Worm (Caenorhabditis elegans): ENCODE measurements around the gene R10D12.13.

Gene R10D12.13

ce11 chrV:13954056-13954455, 8.2 kb upstream of the R10D12.13 start, which contains the start of gene swt-6:
Gene swt-6, plus strand, starts transcription at chrV:13954356.
- TF ChIP-seq ztf-29 (GFP tag; IDR thresholded peaks at IDR 0.05) (no peak), cog-1 (tag; optimal IDR thresholded peaks at IDR 0.05) (no peak)

ce11 chrV:13955370-13956089, 6.7 kb upstream of the R10D12.13 start:
- TF ChIP-seq ztf-29 (GFP tag; IDR thresholded peaks at IDR 0.05): no peak

ce11 chrV:13957691-13958090, 4.5 kb upstream of the R10D12.13 start:
- no peak for TF ChIP-seq T22C8.4 (GFP tag; IDR thresholded peaks at IDR 0.05)
- no peak for TF ChIP-seq ref-1 (GFP tag; conservative IDR thresholded peaks at IDR 0.05)
- TF ChIP-seq klf-2 (GFP tag; conservative IDR thresholded peaks at IDR 0.05): no peak

- no peak for TF ChIP-seq flt-1 (GFP tag; IDR thresholded peaks at IDR 0.05)
- no peak for TF ChIP-seq ztf-23 (GFP tag; IDR thresholded peaks at IDR 0.05)
- no peak for TF ChIP-seq med-1 (GFP tag; optimal IDR thresholded peaks at IDR 0.05; ENCODE audit: insufficient read depth)
- TF ChIP-seq ztf-29 (GFP tag; IDR thresholded peaks at IDR 0.05): no peak
- TF ChIP-seq tab-1 (GFP tag; IDR thresholded peaks at IDR 0.05): no peak
- no peak for TF ChIP-seq klf-2 (GFP tag; conservative IDR thresholded peaks at IDR 0.05)
- no peak for TF ChIP-seq cog-1 (tag; optimal IDR thresholded peaks at IDR 0.05)
- TF ChIP-seq T22C8.4 (GFP tag; IDR thresholded peaks at IDR 0.05): no peak
- no peak for TF ChIP-seq ref-1 (GFP tag; conservative IDR thresholded peaks at IDR 0.05)
Observed at ce11 chrV:13958247-13958646, 4.0 kb upstream of the R10D12.13 start, which contains the start of gene R10D12.10. Gene R10D12.10, minus strand, starts transcription at chrV:13958347.

- TF ChIP-seq ref-1 (GFP tag; conservative IDR thresholded peaks at IDR 0.05): no peak
- no peak for TF ChIP-seq ztf-29 (GFP tag; IDR thresholded peaks at IDR 0.05)
- no peak for TF ChIP-seq flt-1 (GFP tag; IDR thresholded peaks at IDR 0.05)
- no peak for TF ChIP-seq ztf-23 (GFP tag; IDR thresholded peaks at IDR 0.05)
- TF ChIP-seq tab-1 (GFP tag; IDR thresholded peaks at IDR 0.05): no peak
- no peak for TF ChIP-seq T22C8.4 (GFP tag; IDR thresholded peaks at IDR 0.05)
- TF ChIP-seq med-1 (GFP tag; optimal IDR thresholded peaks at IDR 0.05; ENCODE audit: insufficient read depth): no peak
- no peak for TF ChIP-seq klf-2 (GFP tag; conservative IDR thresholded peaks at IDR 0.05)
- TF ChIP-seq cog-1 (tag; optimal IDR thresholded peaks at IDR 0.05): no peak
Observed at ce11 chrV:13960916-13961315, 1.3 kb upstream of the R10D12.13 start, which contains the start of gene srh-24. Gene srh-24, minus strand, starts transcription at chrV:13961016.

ce11 chrV:13963279-13963976, 1.2 kb downstream of the R10D12.13 start, which contains the start of gene sao-1:
Gene sao-1, plus strand, starts transcription at chrV:13963926.
- no peak for TF ChIP-seq T22C8.4 (GFP tag; IDR thresholded peaks at IDR 0.05)
- TF ChIP-seq cog-1 (tag; optimal IDR thresholded peaks at IDR 0.05): no peak
- TF ChIP-seq tab-1 (GFP tag; IDR thresholded peaks at IDR 0.05): no peak
- no peak for TF ChIP-seq ref-1 (GFP tag; conservative IDR thresholded peaks at IDR 0.05)
- no peak for TF ChIP-seq klf-2 (GFP tag; conservative IDR thresholded peaks at IDR 0.05)
- no peak for TF ChIP-seq ztf-23 (GFP tag; IDR thresholded peaks at IDR 0.05)
- no peak for TF ChIP-seq med-1 (GFP tag; optimal IDR thresholded peaks at IDR 0.05; ENCODE audit: insufficient read depth)
- no peak for TF ChIP-seq ztf-29 (GFP tag; IDR thresholded peaks at IDR 0.05)
- no peak for TF ChIP-seq flt-1 (GFP tag; IDR thresholded peaks at IDR 0.05)

- TF ChIP-seq ztf-29 (GFP tag; IDR thresholded peaks at IDR 0.05) (no peak), cog-1 (tag; optimal IDR thresholded peaks at IDR 0.05) (no peak), ztf-23 (GFP tag; IDR thresholded peaks at IDR 0.05) (no peak), klf-2 (GFP tag; conservative IDR thresholded peaks at IDR 0.05) (no peak), tab-1 (GFP tag; IDR thresholded peaks at IDR 0.05) (no peak), ref-1 (GFP tag; conservative IDR thresholded peaks at IDR 0.05) (no peak), T22C8.4 (GFP tag; IDR thresholded peaks at IDR 0.05) (no peak)
Observed at ce11 chrV:13980807-13981206, 18.6 kb downstream of the R10D12.13 start, which contains the start of gene eol-1. Gene eol-1, minus strand, starts transcription at chrV:13980907.

ce11 chrV:13981677-13982076, 19.5 kb downstream of the R10D12.13 start:
- no peak for TF ChIP-seq tab-1 (GFP tag; IDR thresholded peaks at IDR 0.05)
- TF ChIP-seq ztf-29 (GFP tag; IDR thresholded peaks at IDR 0.05): no peak
- no peak for TF ChIP-seq ref-1 (GFP tag; conservative IDR thresholded peaks at IDR 0.05)
- no peak for TF ChIP-seq ztf-23 (GFP tag; IDR thresholded peaks at IDR 0.05)
- no peak for TF ChIP-seq cog-1 (tag; optimal IDR thresholded peaks at IDR 0.05)
- no peak for TF ChIP-seq med-1 (GFP tag; optimal IDR thresholded peaks at IDR 0.05; ENCODE audit: insufficient read depth)
- TF ChIP-seq klf-2 (GFP tag; conservative IDR thresholded peaks at IDR 0.05): no peak

ce11 chrV:13984828-13985227, 22.6 kb downstream of the R10D12.13 start, which contains the start of gene end-1:
Gene end-1, plus strand, starts transcription at chrV:13985128.
- no peak for TF ChIP-seq cog-1 (tag; optimal IDR thresholded peaks at IDR 0.05)
- TF ChIP-seq ztf-23 (GFP tag; IDR thresholded peaks at IDR 0.05): no peak
- no peak for TF ChIP-seq ref-1 (GFP tag; conservative IDR thresholded peaks at IDR 0.05)

- TF ChIP-seq klf-2 (GFP tag; conservative IDR thresholded peaks at IDR 0.05) (no peak), ztf-29 (GFP tag; IDR thresholded peaks at IDR 0.05) (no peak), T22C8.4 (GFP tag; IDR thresholded peaks at IDR 0.05) (no peak), cog-1 (tag; optimal IDR thresholded peaks at IDR 0.05) (no peak), ref-1 (GFP tag; conservative IDR thresholded peaks at IDR 0.05) (no peak), flt-1 (GFP tag; IDR thresholded peaks at IDR 0.05) (no peak), med-1 (GFP tag; optimal IDR thresholded peaks at IDR 0.05; ENCODE audit: insufficient read depth) (no peak), ztf-23 (GFP tag; IDR thresholded peaks at IDR 0.05) (no peak), tab-1 (GFP tag; IDR thresholded peaks at IDR 0.05) (no peak)
Observed at ce11 chrV:13986823-13987222, 24.6 kb downstream of the R10D12.13 start.

Measured in whole organism, midembryonic.